Worm (Caenorhabditis elegans) whole organism, mixed stage, embryonic: ENCODE results near the gene srj-14.

ENCODE experiments used
- M03D4.4 ChIP-seq: sonication (generic microtip); optimal IDR thresholded peaks from 2 replicates; lab custom pipeline; 2017; ENCODE audit warnings: mild to moderate bottlenecking, missing genetic modification characterization, missing compliant biosample characterization
- bed-3 ChIP-seq: fragments of 200-800 bp; sonication (Bioruptor generic); optimal IDR thresholded peaks from 3 replicates; lab custom pipeline; 2018; ENCODE audit warnings: mild to moderate bottlenecking, missing genetic modification characterization, moderate library complexity, missing compliant biosample characterization
- ceh-39 ChIP-seq: fragments of 150-350 bp; optimal IDR thresholded peaks from 2 replicates; lab custom pipeline; 2014; ENCODE audit warnings: missing biosample characterization, missing genetic modification characterization
- ceh-43 ChIP-seq: fragments of 200-800 bp; sonication (Bioruptor generic); optimal IDR thresholded peaks from 2 replicates; lab custom pipeline; 2018; ENCODE audit warnings: mild to moderate bottlenecking, missing genetic modification characterization, moderate library complexity, missing compliant biosample characterization
- ceh-83 ChIP-seq: fragments of 200-800 bp; sonication (Bioruptor generic); optimal IDR thresholded peaks from 2 replicates; lab custom pipeline; 2018; ENCODE audit warnings: mild to moderate bottlenecking, missing genetic modification characterization, missing compliant biosample characterization
- ces-1 ChIP-seq: fragments of 150-350 bp; optimal IDR thresholded peaks from 2 replicates; lab custom pipeline; 2014; ENCODE audit warnings: missing biosample characterization, missing genetic modification reagents, missing genetic modification characterization
- cnd-1 ChIP-seq: fragments of 200-800 bp; sonication (Bioruptor generic); optimal IDR thresholded peaks from 2 replicates; lab custom pipeline; 2018; ENCODE audit warnings: mild to moderate bottlenecking, missing genetic modification characterization, missing compliant biosample characterization
- drap-1 ChIP-seq: fragments of 200-800 bp; sonication (Bioruptor generic); optimal IDR thresholded peaks from 3 replicates; lab custom pipeline; 2018; ENCODE audit warnings: mild to moderate bottlenecking, missing genetic modification characterization, missing compliant biosample characterization
- elt-1 ChIP-seq: sonication (generic microtip); optimal IDR thresholded peaks from 2 replicates; lab custom pipeline; 2017; ENCODE audit warnings: missing genetic modification characterization, mild to moderate bottlenecking, missing compliant biosample characterization, antibody characterized with exemption, moderate library complexity, borderline replicate concordance; ENCODE audit not compliant: insufficient read depth
- flh-1 ChIP-seq: fragments of 200-800 bp; sonication (Bioruptor generic); optimal IDR thresholded peaks from 2 replicates; lab custom pipeline; 2018; ENCODE audit warnings: mild to moderate bottlenecking, missing genetic modification characterization, moderate library complexity, missing compliant biosample characterization
- ham-2 ChIP-seq: fragments of 200-800 bp; sonication (Bioruptor generic); optimal IDR thresholded peaks from 2 replicates; lab custom pipeline; 2018; ENCODE audit warnings: mild to moderate bottlenecking, missing genetic modification characterization, missing compliant biosample characterization
- hlh-1 ChIP-seq: fragments of 150-350 bp; optimal IDR thresholded peaks from 2 replicates; lab custom pipeline; 2014; ENCODE audit warnings: missing biosample characterization, missing genetic modification reagents, missing genetic modification characterization
- lin-13 ChIP-seq: fragments of 150-350 bp; optimal IDR thresholded peaks from 2 replicates; lab custom pipeline; 2014; ENCODE audit warnings: missing biosample characterization, missing genetic modification characterization
- lin-32 ChIP-seq: fragments of 200-800 bp; sonication (Bioruptor generic); optimal IDR thresholded peaks from 2 replicates; lab custom pipeline; 2018; ENCODE audit warnings: mild to moderate bottlenecking, missing genetic modification characterization, missing compliant biosample characterization
- lsy-2 ChIP-seq: fragments of 150-350 bp; optimal IDR thresholded peaks from 2 replicates; lab custom pipeline; 2014; ENCODE audit warnings: missing biosample characterization, missing genetic modification characterization
- mab-5 ChIP-seq: fragments of 150-350 bp; optimal IDR thresholded peaks from 2 replicates; lab custom pipeline; 2014; ENCODE audit warnings: missing biosample characterization, missing genetic modification characterization
- mep-1 ChIP-seq: fragments of 150-350 bp; optimal IDR thresholded peaks from 2 replicates; lab custom pipeline; 2017; ENCODE audit warnings: missing biosample characterization, missing genetic modification reagents, missing genetic modification characterization, inconsistent platforms
- mls-2 ChIP-seq: sonication (generic microtip); optimal IDR thresholded peaks from 2 replicates; lab custom pipeline; 2016; ENCODE audit warnings: mild to moderate bottlenecking, missing genetic modification characterization, moderate library complexity, missing compliant biosample characterization
- nhr-12 ChIP-seq: fragments of 150-350 bp; optimal IDR thresholded peaks from 2 replicates; lab custom pipeline; 2014; ENCODE audit warnings: missing biosample characterization, missing genetic modification characterization
- nhr-2 ChIP-seq: fragments of 150-350 bp; optimal IDR thresholded peaks from 2 replicates; lab custom pipeline; 2014; ENCODE audit warnings: missing biosample characterization, missing genetic modification characterization
- nhr-237 ChIP-seq: fragments of 150-350 bp; optimal IDR thresholded peaks from 2 replicates; lab custom pipeline; 2014; ENCODE audit warnings: missing biosample characterization, missing genetic modification characterization
- nhr-28 ChIP-seq: fragments of 150-350 bp; optimal IDR thresholded peaks from 2 replicates; lab custom pipeline; 2014; ENCODE audit warnings: missing biosample characterization, missing genetic modification characterization
- nhr-76 ChIP-seq: sonication (generic microtip); optimal IDR thresholded peaks from 2 replicates; lab custom pipeline; 2017; ENCODE audit warnings: missing biosample characterization, missing genetic modification characterization
- pha-4 ChIP-seq: fragments of 150-350 bp; optimal IDR thresholded peaks from 2 replicates; lab custom pipeline; 2018; ENCODE audit warnings: missing biosample characterization, missing genetic modification reagents, missing genetic modification characterization
- sem-2 ChIP-seq: fragments of 200-800 bp; sonication (Bioruptor generic); optimal IDR thresholded peaks from 2 replicates; lab custom pipeline; 2018; ENCODE audit warnings: mild to moderate bottlenecking, missing genetic modification characterization, missing compliant biosample characterization
- snpc-4 ChIP-seq: fragments of 150-350 bp; optimal IDR thresholded peaks from 2 replicates; lab custom pipeline; 2014; ENCODE audit warnings: missing biosample characterization, missing genetic modification characterization
- sptf-1 ChIP-seq: sonication (generic microtip); optimal IDR thresholded peaks from 2 replicates; lab custom pipeline; 2017; ENCODE audit warnings: mild to moderate bottlenecking, missing genetic modification characterization, moderate library complexity, missing compliant biosample characterization
- tbx-8 ChIP-seq: fragments of 200-800 bp; sonication (Bioruptor generic); optimal IDR thresholded peaks from 2 replicates; lab custom pipeline; 2018; ENCODE audit warnings: mild to moderate bottlenecking, missing genetic modification characterization, moderate library complexity, missing compliant biosample characterization
- unc-120 ChIP-seq: sonication (generic microtip); optimal IDR thresholded peaks from 2 replicates; lab custom pipeline; 2017; ENCODE audit warnings: missing genetic modification characterization, missing compliant biosample characterization; ENCODE audit not compliant: poor library complexity, severe bottlenecking
- unc-39 ChIP-seq: fragments of 150-350 bp; optimal IDR thresholded peaks from 2 replicates; lab custom pipeline; 2014; ENCODE audit warnings: missing biosample characterization, missing genetic modification characterization
- unc-62 ChIP-seq: fragments of 150-350 bp; optimal IDR thresholded peaks from 2 replicates; lab custom pipeline; 2014; ENCODE audit warnings: missing biosample characterization, missing genetic modification reagents, missing genetic modification characterization
- zip-8 ChIP-seq: fragments of 150-350 bp; optimal IDR thresholded peaks from 2 replicates; lab custom pipeline; 2014; ENCODE audit warnings: missing biosample characterization, missing genetic modification characterization

Gene srj-14

ce11 chrV:7353602-7354001, 15.9 kb upstream of the srj-14 start:
- no peak for TF ChIP-seq M03D4.4 (tag; lab: Kevin White, UChicago)
- no peak for TF ChIP-seq nhr-237 (tag; lab: Kevin White, UChicago)
- TF ChIP-seq unc-39: no peak

DNA sequence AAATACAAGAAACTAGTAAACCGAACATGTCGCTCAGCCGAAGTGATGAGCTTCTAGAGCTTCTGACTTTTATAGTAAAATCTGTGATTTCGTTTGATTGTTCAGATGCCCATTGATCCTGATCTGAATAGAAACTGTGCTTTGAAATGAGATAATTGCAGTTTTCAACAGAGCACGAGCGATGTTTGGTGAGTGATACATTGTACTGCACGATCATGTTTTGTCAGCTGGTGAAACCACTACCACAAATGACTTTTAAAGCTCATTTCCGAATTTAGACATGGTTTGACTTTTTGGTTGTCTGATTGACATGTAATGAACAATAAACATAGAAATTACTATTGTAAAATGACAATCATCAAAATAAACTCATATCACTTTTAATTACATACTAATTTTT, 14.0 kb upstream of the srj-14 start, which contains the start of gene tag-293:
TSS of gene tag-293 (minus strand) at position 101 of the 400 bp plus-strand sequence.
- TF ChIP-seq lsy-2 (no peak), hlh-1 (tag; lab: Kevin White, UChicago) (no peak), flh-1 (no peak), ceh-43 (no peak), pha-4 (tag; lab: Kevin White, UChicago) (no peak), bed-3 (no peak), unc-39 (no peak), mab-5 (no peak)

- TF ChIP-seq cnd-1 (tag; lab: Kevin White, UChicago) (no peak), bed-3 (no peak), lin-32 (GFP tag; lab: Kevin White, UChicago) (no peak), ceh-39 (no peak), unc-39 (no peak), ceh-83 (GFP tag; lab: Kevin White, UChicago) (no peak), tbx-8 (GFP tag; lab: Kevin White, UChicago) (no peak)
- TF ChIP-seq, all 35 proteins: peak for 0
Observed at ce11 chrV:7356684-7357083, 12.8 kb upstream of the srj-14 start, which contains the start of gene C03G6.21. C03G6.21 (minus strand) TSS chrV:7356784.

ce11 chrV:7357132-7357531, 12.4 kb upstream of the srj-14 start, which contains the start of gene C03G6.6:
C03G6.6 (plus strand) TSS chrV:7357432.
- TF ChIP-seq snpc-4 (tag; lab: Kevin White, UChicago): no peak
- no peak for TF ChIP-seq lsy-2
- no peak for TF ChIP-seq nhr-28 (tag; lab: Kevin White, UChicago)
- no peak for TF ChIP-seq unc-120 (tag; lab: Kevin White, UChicago)
- no peak for TF ChIP-seq flh-1
- no peak for TF ChIP-seq nhr-2 (tag; lab: Kevin White, UChicago)
- no peak for TF ChIP-seq mep-1
- no peak for TF ChIP-seq lin-13

- TF ChIP-seq nhr-28 (tag; lab: Kevin White, UChicago): no peak
- TF ChIP-seq ceh-83 (GFP tag; lab: Kevin White, UChicago): no peak
- no peak for TF ChIP-seq nhr-76 (tag; lab: Kevin White, UChicago)
- TF ChIP-seq sptf-1 (tag; lab: Kevin White, UChicago): no peak
- no peak for TF ChIP-seq nhr-12 (tag; lab: Kevin White, UChicago)
- no peak for TF ChIP-seq bed-3
- TF ChIP-seq M03D4.4 (tag; lab: Kevin White, UChicago): no peak
- no peak for TF ChIP-seq nhr-237 (tag; lab: Kevin White, UChicago)
- TF ChIP-seq sem-2: no peak
- no peak for TF ChIP-seq ceh-39
- no peak for TF ChIP-seq elt-1 (tag; lab: Kevin White, UChicago)
- TF ChIP-seq unc-62 (GFP tag; lab: Kevin White, UChicago): no peak
- no peak for TF ChIP-seq ces-1 (GFP tag; lab: Kevin White, UChicago)
- no peak for TF ChIP-seq tbx-8 (GFP tag; lab: Kevin White, UChicago)
- no peak for TF ChIP-seq unc-120 (tag; lab: Kevin White, UChicago)
- TF ChIP-seq ceh-43: no peak
- TF ChIP-seq ham-2 (GFP tag; lab: Kevin White, UChicago): no peak
Observed at ce11 chrV:7361673-7362072, 7.8 kb upstream of the srj-14 start, which contains the start of gene cyp-35A1. cyp-35A1 (minus strand) TSS chrV:7361773.

- TF ChIP-seq snpc-4 (tag; lab: Kevin White, UChicago) (no peak), M03D4.4 (tag; lab: Kevin White, UChicago) (no peak), mls-2 (tag; lab: Kevin White, UChicago) (no peak), mep-1 (no peak), unc-62 (GFP tag; lab: Kevin White, UChicago) (no peak), cnd-1 (tag; lab: Kevin White, UChicago) (no peak), unc-39 (no peak), lin-32 (GFP tag; lab: Kevin White, UChicago) (no peak), flh-1 (no peak), ceh-39 (no peak), nhr-28 (tag; lab: Kevin White, UChicago) (no peak), drap-1 (no peak), zip-8 (no peak)
Observed at ce11 chrV:7364059-7364458, 5.4 kb upstream of the srj-14 start, which contains the start of gene cyp-35A2. cyp-35A2 (minus strand) TSS chrV:7364182.
